Fruit fly (Drosophila melanogaster) whole organism, prepupa: Measurements from ENCODE around the gene PH4alphaPV.

Experiments
- Blimp-1 ChIP-seq: fragments of 200-800 bp; sonication (Bioruptor generic); optimal IDR thresholded peaks from 3 replicates; lab custom pipeline; 2017; ENCODE audit warnings: missing biosample characterization, missing genetic modification characterization, mild to moderate bottlenecking, moderate library complexity, missing genetic modification reagents
- CG16779 ChIP-seq: fragments of 200-800 bp; sonication (Bioruptor generic); optimal IDR thresholded peaks from 3 replicates; lab custom pipeline; 2017; ENCODE audit warnings: missing biosample characterization, mild to moderate bottlenecking, missing genetic modification characterization
- CG3919 ChIP-seq: fragments of 200-800 bp; sonication (Bioruptor generic); optimal IDR thresholded peaks from 3 replicates; lab custom pipeline; 2016; ENCODE audit warnings: missing biosample characterization, missing genetic modification characterization
- Hr39 ChIP-seq: fragments of 200-800 bp; sonication (Bioruptor generic); optimal IDR thresholded peaks from 2 replicates; lab custom pipeline; 2016; ENCODE audit warnings: missing biosample characterization, missing genetic modification characterization
- esn ChIP-seq: fragments of 200-800 bp; sonication (Bioruptor generic); optimal IDR thresholded peaks from 2 replicates; lab custom pipeline; 2016; ENCODE audit warnings: missing biosample characterization, mild to moderate bottlenecking, missing genetic modification characterization, moderate library complexity

DNA sequence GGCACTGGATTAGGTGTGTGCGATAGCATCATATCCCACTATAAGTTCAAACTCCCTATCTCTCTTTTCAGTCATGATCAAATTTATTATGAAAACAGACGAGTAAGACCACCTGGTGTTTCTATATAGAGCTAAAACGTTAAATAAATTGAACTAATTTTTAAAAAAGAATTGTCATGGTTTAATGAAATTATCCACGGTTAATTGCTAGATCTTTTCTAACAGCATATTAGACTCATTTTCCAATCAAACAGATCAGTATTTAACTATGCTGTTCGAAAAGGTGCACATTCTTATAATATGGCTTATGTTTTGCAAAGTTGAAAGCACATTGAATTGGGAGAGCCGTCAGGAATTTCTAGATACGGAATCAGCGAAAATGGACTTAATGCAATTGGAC is 44.5 kb downstream of the PH4alphaPV start, which contains the start of gene PH4alphaNE3:
- TF ChIP-seq Blimp-1 (GFP tag; lab: Kevin White, UChicago), result no peak
- TF ChIP-seq Hr39 (GFP tag; lab: Kevin White, UChicago), result no peak
- TF ChIP-seq CG3919 (GFP tag; lab: Kevin White, UChicago), result no peak
- TF ChIP-seq esn (GFP tag; lab: Kevin White, UChicago), result no peak
- no peak for TF ChIP-seq CG16779 (tag; lab: Kevin White, UChicago)
